Fruit fly (Drosophila melanogaster): ENCODE measurements around the gene Obp8a.

The Obp8a gene

DNA sequence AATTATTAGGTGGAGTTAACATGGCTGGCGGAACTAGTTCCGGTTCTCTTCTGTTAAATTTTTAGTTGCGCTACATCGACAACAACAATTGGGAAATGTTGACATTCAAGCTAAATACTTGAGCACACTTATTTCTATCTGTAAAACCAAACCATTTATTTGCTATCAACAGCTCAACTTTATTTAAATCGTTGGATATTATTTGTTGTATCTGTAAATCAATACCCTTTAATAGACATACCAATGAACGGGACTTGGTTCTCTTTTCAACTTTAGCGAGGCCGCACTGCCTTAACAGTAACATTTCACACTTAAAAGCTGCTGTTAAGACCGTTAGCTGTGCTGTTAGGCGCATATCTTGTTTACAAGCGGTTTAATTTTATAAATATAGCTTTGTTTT, 21.1 kb upstream of the Obp8a start, which contains the start of gene CG12106 (continued):
- TF ChIP-seq pan (optimal IDR thresholded peaks at IDR 0.05) (no peak), pan (GFP tag; optimal IDR thresholded peaks at IDR 0.05 in 1 of 2, IDR thresholded peaks at IDR 0.05 in 1 of 2) (peak in 1 of 2 experiments; percentile 44), odd (GFP tag; optimal IDR thresholded peaks at IDR 0.05) (no peak), CG2678 (tag; optimal IDR thresholded peaks at IDR 0.05) (peak; percentile 65), CG9727 (GFP tag; optimal IDR thresholded peaks at IDR 0.05) (peak; percentile 3), CG12236 (GFP tag; optimal IDR thresholded peaks at IDR 0.05) (no peak), CG10543 (GFP tag; optimal IDR thresholded peaks at IDR 0.05) (peak; percentile 32), Asciz (GFP tag; optimal IDR thresholded peaks at IDR 0.05) (no peak), lilli (GFP tag; optimal IDR thresholded peaks at IDR 0.05) (peak; percentile 72), Dek (tag; optimal IDR thresholded peaks at IDR 0.05) (no peak), grn (GFP tag; optimal IDR thresholded peaks at IDR 0.05) (no peak), Hr3 (GFP tag; optimal IDR thresholded peaks at IDR 0.05) (peak; percentile 4), eve (GFP tag; optimal IDR thresholded peaks at IDR 0.05) (no peak), CG9215 (GFP tag; IDR thresholded peaks at IDR 0.05) (no peak; the same call in 1 of the 2 replicates), hth (optimal IDR thresholded peaks at IDR 0.05) (no peak), Meics (GFP tag; optimal IDR thresholded peaks at IDR 0.05) (peak; percentile 46), HLH54F (GFP tag; optimal IDR thresholded peaks at IDR 0.05) (peak; percentile 36), CG12299 (tag; optimal IDR thresholded peaks at IDR 0.05) (no peak), jigr1 (GFP tag; IDR thresholded peaks at IDR 0.05) (no peak), B-H2 (GFP tag; optimal IDR thresholded peaks at IDR 0.05) (peak; percentile 28), CG14667 (GFP tag; IDR thresholded peaks at IDR 0.05) (no peak), tap (tag; optimal IDR thresholded peaks at IDR 0.05) (no peak), pum (GFP tag; optimal IDR thresholded peaks at IDR 0.05) (peak; percentile 46), CG18619 (GFP tag; optimal IDR thresholded peaks at IDR 0.05) (peak; percentile 33), CG34422 (GFP tag; IDR thresholded peaks at IDR 0.05) (no peak), Oli (tag; optimal IDR thresholded peaks at IDR 0.05) (peak; percentile 25), CG17568 (GFP tag; optimal IDR thresholded peaks at IDR 0.05) (no peak), Nf-YA (GFP tag; IDR thresholded peaks at IDR 0.05) (no peak), D19A (tag; optimal IDR thresholded peaks at IDR 0.05) (no peak), abd-A (tag; optimal IDR thresholded peaks at IDR 0.05) (no peak), pb (GFP tag; optimal IDR thresholded peaks at IDR 0.05) (no peak), CG12942 (GFP tag; optimal IDR thresholded peaks at IDR 0.05) (peak; percentile 34), CG6765 (GFP tag; optimal IDR thresholded peaks at IDR 0.05) (no peak), fd96Cb (tag; optimal IDR thresholded peaks at IDR 0.05) (peak; percentile 37), CG2199 (GFP tag; IDR thresholded peaks at IDR 0.05) (no peak), CG11723 (GFP tag; optimal IDR thresholded peaks at IDR 0.05) (no peak), CG15269 (tag; optimal IDR thresholded peaks at IDR 0.05) (peak; percentile 65), NC2β (GFP tag; optimal IDR thresholded peaks at IDR 0.05) (peak; percentile 30), E2f1 (GFP tag; IDR thresholded peaks at IDR 0.05) (peak; percentile 40), CG6791 (GFP tag; IDR thresholded peaks at IDR 0.05; ENCODE audit: partially characterized antibody) (no peak), cato (GFP tag; optimal IDR thresholded peaks at IDR 0.05; ENCODE audit: borderline replicate concordance) (no peak), CG8478 (optimal IDR thresholded peaks at IDR 0.05) (no peak), CG18262 (tag; optimal IDR thresholded peaks at IDR 0.05) (peak; percentile 36), CG6175 (GFP tag; IDR thresholded peaks at IDR 0.05) (no peak), CG18599 (GFP tag; optimal IDR thresholded peaks at IDR 0.05) (peak; percentile 62), Doc2 (GFP tag; IDR thresholded peaks at IDR 0.05) (no peak), Bgb (GFP tag; IDR thresholded peaks at IDR 0.05; ENCODE audit: partially characterized antibody) (no peak), Hr78 (GFP tag; optimal IDR thresholded peaks at IDR 0.05) (no peak), jumu (GFP tag; optimal IDR thresholded peaks at IDR 0.05) (peak; percentile 11), PHDP (tag; optimal IDR thresholded peaks at IDR 0.05) (peak; percentile 43), mld (GFP tag; IDR thresholded peaks at IDR 0.05; ENCODE audit: partially characterized antibody) (no peak), CG30020 (tag; optimal IDR thresholded peaks at IDR 0.05) (no peak)

Data from whole organism, embryonic.